Worm (Caenorhabditis elegans): ENCODE data around the gene bcmo-2.

The bcmo-2 gene

ce11 chrII:3911716-3912115 lies 1.1 kb upstream of the bcmo-2 start, which contains the start of gene F53C3.1:
F53C3.1 (plus strand) TSS chrII:3912016.
- TF ChIP-seq sma-3 (GFP tag; optimal IDR thresholded peaks at IDR 0.05), result no peak
- TF ChIP-seq unc-39 (tag; optimal IDR thresholded peaks at IDR 0.05), result no peak
- no peak for TF ChIP-seq Y55F3AM.14 (GFP tag; optimal IDR thresholded peaks at IDR 0.05)
- no peak for TF ChIP-seq snpc-4 (tag; optimal IDR thresholded peaks at IDR 0.05)
- no peak for TF ChIP-seq sem-4 (tag; optimal IDR thresholded peaks at IDR 0.05)
- no peak for TF ChIP-seq nhr-23 (tag; optimal IDR thresholded peaks at IDR 0.05)
- TF ChIP-seq nhr-21 (tag; optimal IDR thresholded peaks at IDR 0.05), result no peak
- TF ChIP-seq elt-1 (tag; optimal IDR thresholded peaks at IDR 0.05), result no peak
- TF ChIP-seq lin-13 (GFP tag; optimal IDR thresholded peaks at IDR 0.05), result no peak
- no peak for TF ChIP-seq egl-27 (tag; optimal IDR thresholded peaks at IDR 0.05)
- no peak for TF ChIP-seq aly-2 (tag; optimal IDR thresholded peaks at IDR 0.05)

- peak; percentile 68 for TF ChIP-seq sma-9 (GFP tag; optimal IDR thresholded peaks at IDR 0.05)
- TF ChIP-seq sma-9 (tag; optimal IDR thresholded peaks at IDR 0.05), result no peak
- no peak for TF ChIP-seq lin-11 (tag; optimal IDR thresholded peaks at IDR 0.05)
- no peak for TF ChIP-seq unc-55 (GFP tag; optimal IDR thresholded peaks at IDR 0.05)
- TF ChIP-seq nhr-10 (tag; optimal IDR thresholded peaks at IDR 0.05), result no peak
- no peak for TF ChIP-seq nhr-6 (tag; optimal IDR thresholded peaks at IDR 0.05)
- TF ChIP-seq egl-27 (tag; optimal IDR thresholded peaks at IDR 0.05), result no peak
- no peak for TF ChIP-seq snpc-4 (tag; optimal IDR thresholded peaks at IDR 0.05)
- TF ChIP-seq nhr-129 (tag; optimal IDR thresholded peaks at IDR 0.05), result peak; percentile 12
- no peak for TF ChIP-seq blmp-1 (tag; optimal IDR thresholded peaks at IDR 0.05; ENCODE audit: insufficient read depth)
- no peak for TF ChIP-seq ztf-4 (tag; optimal IDR thresholded peaks at IDR 0.05)
- TF ChIP-seq nhr-237 (tag; optimal IDR thresholded peaks at IDR 0.05), result no peak
- TF ChIP-seq gmeb-1 (tag; optimal IDR thresholded peaks at IDR 0.05), result peak; percentile 42
- TF ChIP-seq crh-2 (tag; optimal IDR thresholded peaks at IDR 0.05), result peak; percentile 43
- no peak for TF ChIP-seq R02D3.7 (tag; optimal IDR thresholded peaks at IDR 0.05)
- peak; percentile 77 for TF ChIP-seq fos-1 (tag; optimal IDR thresholded peaks at IDR 0.05)
- TF ChIP-seq alr-1 (tag; optimal IDR thresholded peaks at IDR 0.05), result no peak
- no peak for TF ChIP-seq zag-1 (tag; optimal IDR thresholded peaks at IDR 0.05)
- TF ChIP-seq nhr-23 (tag; optimal IDR thresholded peaks at IDR 0.05), result no peak
- no peak for TF ChIP-seq sem-4 (tag; optimal IDR thresholded peaks at IDR 0.05)
- TF ChIP-seq unc-39 (tag; optimal IDR thresholded peaks at IDR 0.05), result no peak
- TF ChIP-seq ceh-82 (tag; optimal IDR thresholded peaks at IDR 0.05), result no peak
- no peak for TF ChIP-seq elt-3 (tag; optimal IDR thresholded peaks at IDR 0.05)
- no peak for TF ChIP-seq ztf-1 (GFP tag; conservative IDR thresholded peaks at IDR 0.05)
- TF ChIP-seq ZK546.5 (tag; optimal IDR thresholded peaks at IDR 0.05), result no peak
- TF ChIP-seq sma-3 (GFP tag; optimal IDR thresholded peaks at IDR 0.05), result no peak
- TF ChIP-seq skn-1 (tag; optimal IDR thresholded peaks at IDR 0.05), result no peak
- TF ChIP-seq dmd-4 (tag; optimal IDR thresholded peaks at IDR 0.05), result no peak
- no peak for TF ChIP-seq nhr-25 (tag; optimal IDR thresholded peaks at IDR 0.05)
- TF ChIP-seq elt-1 (tag; optimal IDR thresholded peaks at IDR 0.05), result no peak
- peak; percentile 28 for TF ChIP-seq F13H6.1 (tag; optimal IDR thresholded peaks at IDR 0.05)
- peak in 1 of 2 experiments; percentile 18 for TF ChIP-seq lsy-2 (tag; optimal IDR thresholded peaks at IDR 0.05)
- no peak for TF ChIP-seq ztf-11 (tag; optimal IDR thresholded peaks at IDR 0.05)
These were observed 647 bp upstream of the bcmo-2 start for ce11 chrII:3911284-3911683.

- TF ChIP-seq nhr-6 (tag; optimal IDR thresholded peaks at IDR 0.05) (no peak), nhr-129 (tag; optimal IDR thresholded peaks at IDR 0.05) (no peak), sma-3 (GFP tag; optimal IDR thresholded peaks at IDR 0.05) (no peak), crh-2 (tag; optimal IDR thresholded peaks at IDR 0.05) (no peak), aly-2 (tag; optimal IDR thresholded peaks at IDR 0.05) (no peak), mbf-1 (tag; optimal IDR thresholded peaks at IDR 0.05) (no peak), elt-3 (tag; optimal IDR thresholded peaks at IDR 0.05) (no peak), sma-9 (GFP tag; optimal IDR thresholded peaks at IDR 0.05) (no peak), sma-9 (tag; optimal IDR thresholded peaks at IDR 0.05) (no peak), nhr-237 (tag; optimal IDR thresholded peaks at IDR 0.05) (no peak), sem-4 (tag; optimal IDR thresholded peaks at IDR 0.05) (no peak)
These were observed 1.3 kb downstream of the bcmo-2 start for ce11 chrII:3909301-3909700.

DNA sequence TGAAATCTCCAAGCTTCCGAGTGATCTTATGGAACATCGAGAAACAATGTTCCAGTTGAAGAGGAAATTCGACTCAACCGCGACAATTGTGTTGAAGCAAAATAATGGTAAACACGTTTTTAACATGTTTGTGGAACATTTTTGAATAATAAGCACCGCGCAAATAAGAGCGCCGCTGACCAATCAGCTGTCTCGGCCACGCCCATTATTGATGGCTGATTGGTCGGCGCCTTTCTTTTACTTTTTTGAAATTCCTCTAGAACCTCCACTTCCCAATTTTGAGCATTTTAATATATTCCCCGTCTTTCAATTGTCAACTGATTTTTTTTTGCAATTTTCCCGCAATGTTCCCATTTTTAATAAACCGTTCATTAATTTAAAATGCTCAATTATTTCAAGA lies 2.5 kb downstream of the bcmo-2 start:
- no peak for TF ChIP-seq snpc-4 (tag; optimal IDR thresholded peaks at IDR 0.05)
- no peak for TF ChIP-seq Y55F3AM.14 (GFP tag; optimal IDR thresholded peaks at IDR 0.05)
- TF ChIP-seq nhr-23 (tag; optimal IDR thresholded peaks at IDR 0.05), result no peak
- TF ChIP-seq mab-5 (tag; optimal IDR thresholded peaks at IDR 0.05), result no peak
- TF ChIP-seq lin-13 (GFP tag; optimal IDR thresholded peaks at IDR 0.05), result no peak
- TF ChIP-seq sma-3 (GFP tag; optimal IDR thresholded peaks at IDR 0.05), result no peak
- TF ChIP-seq ztf-11 (tag; optimal IDR thresholded peaks at IDR 0.05), result no peak
- TF ChIP-seq nhr-6 (tag; optimal IDR thresholded peaks at IDR 0.05), result no peak
- no peak for TF ChIP-seq nhr-21 (tag; optimal IDR thresholded peaks at IDR 0.05)
- no peak for TF ChIP-seq nhr-12 (tag; optimal IDR thresholded peaks at IDR 0.05)
- TF ChIP-seq crh-2 (tag; optimal IDR thresholded peaks at IDR 0.05), result no peak
- TF ChIP-seq unc-39 (tag; optimal IDR thresholded peaks at IDR 0.05), result no peak
